Worm (Caenorhabditis elegans) whole organism, L1 larva: ENCODE data around the gene idpb-3.

Source experiments
- C04F5.9 ChIP-seq: sonication (generic microtip); optimal IDR thresholded peaks from 2 replicates; lab custom pipeline; 2016; ENCODE audit warnings: missing genetic modification characterization, missing compliant biosample characterization
- C34B4.2 ChIP-seq: sonication (generic microtip); optimal IDR thresholded peaks from 2 replicates; lab custom pipeline; 2017; ENCODE audit warnings: mild to moderate bottlenecking, missing genetic modification characterization, missing compliant biosample characterization
- F16B12.6 ChIP-seq: fragments of 150-350 bp; optimal IDR thresholded peaks from 2 replicates; lab custom pipeline; 2014; ENCODE audit warnings: missing biosample characterization, missing genetic modification characterization
- aha-1 ChIP-seq: fragments of 150-350 bp; optimal IDR thresholded peaks from 2 replicates; lab custom pipeline; 2014; ENCODE audit warnings: missing biosample characterization, missing genetic modification characterization
- alr-1 ChIP-seq: fragments of 200-800 bp; sonication (Bioruptor generic); optimal IDR thresholded peaks from 2 replicates; lab custom pipeline; 2018; ENCODE audit warnings: borderline replicate concordance, mild to moderate bottlenecking, missing genetic modification characterization, missing compliant biosample characterization
- ama-1 ChIP-seq: fragments of 150-350 bp; optimal IDR thresholded peaks from 2 replicates; lab custom pipeline; 2014
- blmp-1 ChIP-seq: fragments of 150-350 bp; optimal IDR thresholded peaks from 2 replicates; lab custom pipeline; 2014; ENCODE audit warnings: missing biosample characterization, missing genetic modification characterization
- ceh-82 ChIP-seq, 3 experiments: fragments of 150-350 bp in 1 of 3; sonication (generic microtip) in 2 of 3; optimal IDR thresholded peaks; 2 replicates each; lab custom pipeline; 2014 to 2017; ENCODE audit warnings: missing biosample characterization in 3 of 3, missing genetic modification characterization in 3 of 3
- ceh-88 ChIP-seq: fragments of 200-800 bp; sonication (Bioruptor generic); IDR thresholded peaks from 2 replicates; pipeline ENCODE4 v1.3.6; 2022; ENCODE audit warnings: missing genetic modification characterization, missing compliant biosample characterization
- ceh-90 ChIP-seq: sonication (generic microtip); optimal IDR thresholded peaks from 2 replicates; lab custom pipeline; 2016; ENCODE audit warnings: missing genetic modification characterization, missing compliant biosample characterization
- ces-1 ChIP-seq: fragments of 150-350 bp; optimal IDR thresholded peaks from 2 replicates; lab custom pipeline; 2014; ENCODE audit warnings: missing biosample characterization, missing genetic modification reagents, missing genetic modification characterization
- dpl-1 ChIP-seq, 3 experiments: fragments of 150-350 bp in 2 of 3; sonication (generic microtip) in 1 of 3; optimal IDR thresholded peaks; 2 replicates each; lab custom pipeline; 2014 to 2017; ENCODE audit warnings: missing biosample characterization in 3 of 3, missing genetic modification characterization in 3 of 3, missing genetic modification reagents in 3 of 3
- dsc-1 ChIP-seq: sonication (generic microtip); optimal IDR thresholded peaks from 2 replicates; lab custom pipeline; 2016; ENCODE audit warnings: mild to moderate bottlenecking, missing genetic modification characterization, missing compliant biosample characterization
- egl-27 ChIP-seq, 2 experiments: fragments of 150-350 bp in 1 of 2; sonication (generic microtip); optimal IDR thresholded peaks; 3 replicates each; lab custom pipeline; 2017 to 2018; ENCODE audit warnings: missing biosample characterization in 2 of 2, missing genetic modification characterization in 2 of 2, missing genetic modification reagents in 2 of 2
- ets-5 ChIP-seq: fragments of 200-800 bp; sonication (Bioruptor generic); IDR thresholded peaks from 2 replicates; pipeline ENCODE4 v1.3.6; 2022; ENCODE audit warnings: missing genetic modification characterization, missing compliant biosample characterization
- fkh-8 ChIP-seq: sonication (generic microtip); optimal IDR thresholded peaks from 2 replicates; lab custom pipeline; 2016; ENCODE audit warnings: mild to moderate bottlenecking, missing genetic modification characterization, missing compliant biosample characterization
- fos-1 ChIP-seq: fragments of 150-350 bp; optimal IDR thresholded peaks from 2 replicates; lab custom pipeline; 2014; ENCODE audit warnings: missing biosample characterization, missing genetic modification characterization
- grh-1 ChIP-seq: fragments of 200-800 bp; sonication (Bioruptor generic); IDR thresholded peaks from 2 replicates; pipeline ENCODE4 v1.3.6; 2022; ENCODE audit warnings: missing genetic modification reagents, missing genetic modification characterization, missing compliant biosample characterization
- hlh-4 ChIP-seq: sonication (generic microtip); optimal IDR thresholded peaks from 2 replicates; lab custom pipeline; 2016; ENCODE audit warnings: mild to moderate bottlenecking, missing genetic modification characterization, missing compliant biosample characterization
- irx-1 ChIP-seq: sonication (generic microtip); optimal IDR thresholded peaks from 2 replicates; lab custom pipeline; 2016; ENCODE audit warnings: missing genetic modification characterization, missing compliant biosample characterization
- jun-1 ChIP-seq: fragments of 150-350 bp; optimal IDR thresholded peaks from 2 replicates; lab custom pipeline; 2014; ENCODE audit warnings: missing biosample characterization, missing genetic modification reagents, missing genetic modification characterization
- lin-13 ChIP-seq: fragments of 150-350 bp; optimal IDR thresholded peaks from 2 replicates; lab custom pipeline; 2014; ENCODE audit warnings: missing biosample characterization, missing genetic modification reagents, missing genetic modification characterization
- lin-14 ChIP-seq: fragments of 200-800 bp; sonication (Bioruptor generic); optimal IDR thresholded peaks from 2 replicates; lab custom pipeline; 2018; ENCODE audit warnings: mild to moderate bottlenecking, missing genetic modification characterization, moderate library complexity, missing compliant biosample characterization
- lin-15B ChIP-seq: fragments of 150-350 bp; sonication (generic microtip); optimal IDR thresholded peaks from 3 replicates; lab custom pipeline; 2014; ENCODE audit warnings: missing biosample characterization, missing genetic modification characterization
- lsy-2 ChIP-seq, 2 experiments: fragments of 150-350 bp; optimal IDR thresholded peaks; 2 replicates each; lab custom pipeline; 2014; ENCODE audit warnings: missing biosample characterization in 2 of 2, missing genetic modification characterization in 2 of 2
- mdl-1 ChIP-seq, 2 experiments: fragments of 150-350 bp; optimal IDR thresholded peaks; 2 replicates each; lab custom pipeline; 2014 to 2017; ENCODE audit warnings: missing biosample characterization in 2 of 2, missing genetic modification characterization in 2 of 2, inconsistent platforms in 1 of 2
- mef-2 ChIP-seq: fragments of 150-350 bp; optimal IDR thresholded peaks from 2 replicates; lab custom pipeline; 2014; ENCODE audit warnings: missing biosample characterization, missing genetic modification characterization
- mep-1 ChIP-seq: fragments of 150-350 bp; optimal IDR thresholded peaks from 2 replicates; lab custom pipeline; 2014; ENCODE audit warnings: missing biosample characterization, missing genetic modification characterization
- nhr-11 ChIP-seq: fragments of 150-350 bp; optimal IDR thresholded peaks from 2 replicates; lab custom pipeline; 2014; ENCODE audit warnings: missing biosample characterization, missing genetic modification characterization
- nhr-12 ChIP-seq: sonication (generic microtip); optimal IDR thresholded peaks from 2 replicates; lab custom pipeline; 2017; ENCODE audit warnings: missing biosample characterization, missing genetic modification characterization
- nhr-19 ChIP-seq: fragments of 200-800 bp; sonication (Bioruptor generic); conservative IDR thresholded peaks from 2 replicates; pipeline ENCODE4 v1.3.6; 2022; ENCODE audit warnings: missing genetic modification characterization, missing compliant biosample characterization
- nhr-20 ChIP-seq: sonication (generic microtip); optimal IDR thresholded peaks from 2 replicates; lab custom pipeline; 2016; ENCODE audit warnings: mild to moderate bottlenecking, missing genetic modification characterization, missing compliant biosample characterization
- nhr-237 ChIP-seq: fragments of 150-350 bp; optimal IDR thresholded peaks from 2 replicates; lab custom pipeline; 2014; ENCODE audit warnings: missing biosample characterization, missing genetic modification characterization
- nhr-71 ChIP-seq: sonication (generic microtip); optimal IDR thresholded peaks from 2 replicates; lab custom pipeline; 2016; ENCODE audit warnings: mild to moderate bottlenecking, missing genetic modification characterization, moderate library complexity, missing compliant biosample characterization
- nhr-76 ChIP-seq: sonication (generic microtip); optimal IDR thresholded peaks from 2 replicates; lab custom pipeline; 2017; ENCODE audit warnings: missing biosample characterization, missing genetic modification characterization
- nhr-77 ChIP-seq: fragments of 150-350 bp; optimal IDR thresholded peaks from 2 replicates; lab custom pipeline; 2014; ENCODE audit warnings: missing biosample characterization, missing genetic modification characterization
- nhr-84 ChIP-seq: sonication (generic microtip); optimal IDR thresholded peaks from 2 replicates; lab custom pipeline; 2017; ENCODE audit warnings: missing biosample characterization, missing genetic modification characterization
- pag-3 ChIP-seq: sonication (generic microtip); optimal IDR thresholded peaks from 2 replicates; lab custom pipeline; 2017; ENCODE audit warnings: missing genetic modification characterization, mild to moderate bottlenecking, missing compliant biosample characterization, antibody characterized with exemption, borderline replicate concordance; ENCODE audit not compliant: insufficient read depth
- pqm-1 ChIP-seq: sonication (generic microtip); optimal IDR thresholded peaks from 3 replicates; lab custom pipeline; 2017; ENCODE audit warnings: missing biosample characterization, missing genetic modification characterization
- rnt-1 ChIP-seq: sonication (generic microtip); optimal IDR thresholded peaks from 2 replicates; lab custom pipeline; 2016; ENCODE audit warnings: mild to moderate bottlenecking, missing genetic modification characterization, moderate library complexity, missing compliant biosample characterization
- snpc-4 ChIP-seq: fragments of 150-350 bp; optimal IDR thresholded peaks from 2 replicates; lab custom pipeline; 2014; ENCODE audit warnings: missing biosample characterization, missing genetic modification characterization
- snu-23 ChIP-seq: sonication (generic microtip); optimal IDR thresholded peaks from 2 replicates; lab custom pipeline; 2016; ENCODE audit warnings: missing genetic modification characterization, missing compliant biosample characterization
- sox-4 ChIP-seq: sonication (generic microtip); optimal IDR thresholded peaks from 2 replicates; lab custom pipeline; 2016; ENCODE audit warnings: missing genetic modification characterization, missing compliant biosample characterization
- sptf-1 ChIP-seq: fragments of 150-350 bp; optimal IDR thresholded peaks from 2 replicates; lab custom pipeline; 2014; ENCODE audit warnings: missing biosample characterization, missing genetic modification characterization
- sup-37 ChIP-seq: fragments of 200-800 bp; sonication (Bioruptor generic); optimal IDR thresholded peaks from 2 replicates; lab custom pipeline; 2018; ENCODE audit warnings: mild to moderate bottlenecking, missing genetic modification characterization, missing compliant biosample characterization
- swsn-7 ChIP-seq: sonication (generic microtip); optimal IDR thresholded peaks from 2 replicates; lab custom pipeline; 2016; ENCODE audit warnings: missing genetic modification characterization, missing compliant biosample characterization
- tbx-2 ChIP-seq: sonication (generic microtip); optimal IDR thresholded peaks from 2 replicates; lab custom pipeline; 2016; ENCODE audit warnings: missing genetic modification characterization, missing compliant biosample characterization
- unc-30 ChIP-seq: sonication (generic microtip); optimal IDR thresholded peaks from 2 replicates; lab custom pipeline; 2017; ENCODE audit warnings: missing biosample characterization, missing genetic modification characterization
- unc-62 ChIP-seq: fragments of 150-350 bp; optimal IDR thresholded peaks from 2 replicates; lab custom pipeline; 2014; ENCODE audit warnings: missing biosample characterization, missing genetic modification reagents, missing genetic modification characterization
- unc-86 ChIP-seq: sonication (generic microtip); optimal IDR thresholded peaks from 2 replicates; lab custom pipeline; 2016; ENCODE audit warnings: missing genetic modification characterization, missing compliant biosample characterization
- unc-98 ChIP-seq: fragments of 200-800 bp; sonication (Bioruptor generic); IDR thresholded peaks from 2 replicates; pipeline ENCODE4 v1.3.6; 2022; ENCODE audit warnings: missing genetic modification characterization, missing compliant biosample characterization
- ztf-11 ChIP-seq, 2 experiments: sonication (generic microtip); optimal IDR thresholded peaks; 2 replicates each; lab custom pipeline; 2016 to 2017; ENCODE audit warnings: missing genetic modification characterization in 2 of 2, missing biosample characterization in 1 of 2, missing compliant biosample characterization in 1 of 2
- ztf-4 ChIP-seq: fragments of 150-350 bp; optimal IDR thresholded peaks from 2 replicates; lab custom pipeline; 2014; ENCODE audit warnings: missing biosample characterization, missing genetic modification characterization

idpb-3 gene

DNA sequence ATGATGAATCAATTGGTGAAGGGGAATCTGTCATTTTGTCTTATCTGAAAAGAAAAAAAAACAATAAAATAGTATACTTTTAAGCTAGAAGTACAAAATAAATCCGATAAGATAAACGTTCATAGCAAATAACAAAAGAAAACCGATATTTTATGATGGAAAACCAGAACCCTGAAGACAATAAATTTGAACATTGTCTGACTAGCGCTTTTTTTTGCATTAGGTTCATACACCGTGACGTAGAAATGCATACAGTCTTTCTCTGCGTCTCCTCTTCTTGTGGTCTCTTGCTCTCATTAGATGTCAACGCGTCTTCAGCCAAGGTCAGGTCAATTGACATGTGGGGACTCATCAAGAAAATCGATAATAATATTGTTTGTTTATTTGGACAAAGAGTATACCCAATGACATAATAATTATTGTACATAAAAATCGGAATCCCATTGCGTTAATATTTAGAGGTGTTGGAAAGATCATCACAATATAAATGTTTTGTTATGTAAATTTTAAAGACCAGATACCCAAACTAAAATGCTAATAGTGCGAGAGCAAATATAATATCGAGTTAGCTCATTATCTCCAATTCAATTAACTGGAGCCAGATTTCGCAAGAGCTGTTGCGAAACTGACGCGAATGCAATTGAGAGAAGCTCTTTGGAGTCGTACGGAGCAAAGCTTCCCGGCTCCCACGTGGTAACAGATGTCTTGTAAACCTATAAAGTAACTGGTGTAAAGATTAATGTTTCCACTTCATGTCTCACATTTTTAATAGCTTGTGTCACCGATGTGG lies 20.3 kb downstream of the idpb-3 start, which contains the start of gene dsh-2:
Gene dsh-2, minus strand, starts transcription at position 51 of the 790 bp plus-strand sequence.
- TF ChIP-seq nhr-237 (no peak), ceh-90 (tag; lab: Kevin White, UChicago) (peak; percentile 10), tbx-2 (tag; lab: Kevin White, UChicago) (peak; percentile 43), C34B4.2 (tag; lab: Kevin White, UChicago) (no peak), aha-1 (tag; lab: Kevin White, UChicago) (no peak), unc-62 (GFP tag; lab: Kevin White, UChicago) (no peak), fkh-8 (no peak), C04F5.9 (tag; lab: Kevin White, UChicago) (no peak), mdl-1 (tag; optimal IDR thresholded peaks at IDR 0.05; lab: Kevin White, UChicago) (peak in 1 of 2 experiments; percentile 62), unc-98 (GFP tag; lab: Robert Waterston, UW) (no peak), pag-3 (tag; lab: Kevin White, UChicago) (no peak), jun-1 (tag; lab: Kevin White, UChicago) (no peak), ztf-4 (tag; lab: Kevin White, UChicago) (peak; percentile 21), nhr-77 (peak; percentile 32), lin-15B (tag; lab: Kevin White, UChicago) (peak; percentile 13), snpc-4 (tag; lab: Kevin White, UChicago) (no peak), fos-1 (tag; lab: Kevin White, UChicago) (no peak), mep-1 (tag; lab: Kevin White, UChicago) (peak; percentile 91), blmp-1 (tag; lab: Kevin White, UChicago) (peak; percentile 69), mef-2 (tag; lab: Kevin White, UChicago) (no peak), snu-23 (GFP tag; lab: Kevin White, UChicago) (peak; percentile 74), hlh-4 (tag; lab: Kevin White, UChicago) (no peak), nhr-76 (tag; lab: Kevin White, UChicago) (no peak), egl-27 (tag; optimal IDR thresholded peaks at IDR 0.05; lab: Kevin White, UChicago) (no peak), ama-1 (no peak), ztf-11 (tag; optimal IDR thresholded peaks at IDR 0.05; lab: Kevin White, UChicago) (peak in 1 of 2 experiments; percentile 10), pqm-1 (tag; lab: Kevin White, UChicago) (no peak), nhr-84 (tag; lab: Kevin White, UChicago) (no peak), dsc-1 (tag; lab: Kevin White, UChicago) (no peak), nhr-20 (tag; lab: Kevin White, UChicago) (peak; percentile 70), nhr-12 (tag; lab: Kevin White, UChicago) (no peak), F16B12.6 (tag; lab: Kevin White, UChicago) (peak; percentile 83), sup-37 (GFP tag; lab: Kevin White, UChicago) (no peak), unc-86 (no peak), ets-5 (GFP tag; lab: Robert Waterston, UW) (no peak), ces-1 (no peak), unc-30 (tag; lab: Kevin White, UChicago) (no peak), sox-4 (tag; lab: Kevin White, UChicago) (no peak), grh-1 (GFP tag; lab: Robert Waterston, UW) (peak; percentile 35; the same call in 1 of the 2 replicates), lin-14 (peak; percentile 64), lin-13 (GFP tag; lab: Kevin White, UChicago) (peak; percentile 32), nhr-11 (no peak), ceh-82 (tag; optimal IDR thresholded peaks at IDR 0.05; lab: Kevin White, UChicago) (peak in 1 of 3 experiments; percentile 15), irx-1 (tag; lab: Kevin White, UChicago) (no peak), rnt-1 (tag; lab: Kevin White, UChicago) (peak; percentile 45), nhr-71 (peak; percentile 62), sptf-1 (no peak), nhr-19 (GFP tag; lab: Robert Waterston, UW) (peak; percentile 30), swsn-7 (peak; percentile 40), alr-1 (tag; lab: Kevin White, UChicago) (no peak), lsy-2 (tag; optimal IDR thresholded peaks at IDR 0.05; lab: Kevin White, UChicago) (peak; percentile 72 to 76), dpl-1 (GFP tag; optimal IDR thresholded peaks at IDR 0.05; lab: Kevin White, UChicago) (peak; percentile 69 to 83 (median 81)), ceh-88 (GFP tag; lab: Robert Waterston, UW) (no peak)
